Worm (Caenorhabditis elegans) whole organism, late embryonic: ENCODE results near the gene itr-1.

ENCODE experiments used
- C38D4.7 ChIP-seq: fragments of 200-800 bp; sonication (Bioruptor generic); optimal IDR thresholded peaks from 2 replicates; lab custom pipeline; 2018; ENCODE audit warnings: mild to moderate bottlenecking, missing genetic modification characterization, moderate library complexity, missing compliant biosample characterization
- F13H6.1 ChIP-seq: sonication (generic microtip); optimal IDR thresholded peaks from 2 replicates; lab custom pipeline; 2016; ENCODE audit warnings: missing genetic modification characterization, missing compliant biosample characterization
- ceh-18 ChIP-seq: sonication (generic microtip); optimal IDR thresholded peaks from 2 replicates; lab custom pipeline; 2016; ENCODE audit warnings: missing genetic modification characterization, missing compliant biosample characterization
- ceh-22 ChIP-seq: sonication (generic microtip); optimal IDR thresholded peaks from 2 replicates; lab custom pipeline; 2017; ENCODE audit warnings: missing biosample characterization, missing genetic modification characterization
- pqm-1 ChIP-seq: sonication (generic microtip); optimal IDR thresholded peaks from 2 replicates; lab custom pipeline; 2016; ENCODE audit warnings: missing genetic modification characterization, missing compliant biosample characterization

ce11 chrIV:7642971-7643370, 32.0 kb upstream of the itr-1 start, which contains the start of gene nlp-20:
- TF ChIP-seq ceh-18 (tag; lab: Kevin White, UChicago) = no peak
- TF ChIP-seq C38D4.7 (GFP tag; lab: Kevin White, UChicago) = no peak
- TF ChIP-seq pqm-1 (tag; lab: Kevin White, UChicago) = no peak
- no peak for TF ChIP-seq ceh-22 (tag; lab: Kevin White, UChicago)
- TF ChIP-seq F13H6.1 (tag; lab: Kevin White, UChicago) = no peak
